Fruit fly (Drosophila melanogaster): Measurements from ENCODE around the gene mri.

Gene mri

DNA sequence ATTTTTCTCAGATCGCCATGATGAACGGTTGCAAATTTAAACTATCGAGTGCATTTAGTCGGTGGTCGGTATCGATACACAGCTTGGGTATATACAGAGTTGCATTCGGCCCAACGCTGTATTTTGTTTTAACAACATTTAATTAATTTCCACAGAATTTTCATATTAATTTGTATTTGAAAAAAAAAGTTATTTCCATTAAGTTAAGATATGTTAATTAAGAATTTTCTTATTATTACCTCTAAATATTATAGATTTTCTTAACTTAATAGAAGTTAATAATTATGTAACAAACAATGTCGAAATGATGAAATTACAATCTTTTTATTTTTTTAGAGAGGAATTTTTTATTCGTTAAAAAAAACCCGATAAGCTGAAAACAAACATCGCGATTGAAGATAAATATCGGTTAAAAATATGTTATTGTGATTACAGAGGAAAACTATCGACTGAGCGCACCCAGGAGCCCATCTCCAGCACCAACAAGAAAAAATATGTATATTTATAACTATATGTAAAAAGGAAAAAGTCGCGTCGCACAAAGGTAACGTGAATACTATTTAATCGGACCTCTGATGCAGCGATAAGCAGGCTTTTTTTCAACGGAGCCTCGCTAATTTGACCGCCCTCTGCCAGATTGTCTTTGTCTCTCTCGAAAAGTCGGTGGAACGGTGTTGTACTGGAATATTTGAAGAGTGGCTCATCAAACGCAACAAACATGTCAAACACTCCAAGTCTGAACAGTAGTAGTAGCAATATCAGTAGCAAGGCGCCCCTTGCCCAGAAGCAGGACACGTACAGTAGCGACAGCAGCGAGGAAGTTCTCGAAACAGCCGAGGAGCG, at the start of gene mri, which contains the start of gene rno (continued):
- TF ChIP-seq CG18619 (GFP tag; optimal IDR thresholded peaks at IDR 0.05) (peak; percentile 44), ssp (GFP tag; IDR thresholded peaks at IDR 0.05) (peak; percentile 53), emc (GFP tag; optimal IDR thresholded peaks at IDR 0.05) (no peak), Dp (GFP tag; optimal IDR thresholded peaks at IDR 0.05) (no peak), Spps (tag; optimal IDR thresholded peaks at IDR 0.05) (peak; percentile 15), CG6813 (GFP tag; optimal IDR thresholded peaks at IDR 0.05) (peak; percentile 14), CG10959 (GFP tag; IDR thresholded peaks at IDR 0.05) (no peak), CG7963 (GFP tag; IDR thresholded peaks at IDR 0.05; ENCODE audit: partially characterized antibody) (peak; percentile 86), zfh1 (GFP tag; IDR thresholded peaks at IDR 0.05) (peak; percentile 71; the same call in 2 of the 3 replicates), Mad (GFP tag; optimal IDR thresholded peaks at IDR 0.05) (peak; percentile 10), CG12299 (tag; optimal IDR thresholded peaks at IDR 0.05) (peak; percentile 68), CG10366 (GFP tag; IDR thresholded peaks at IDR 0.05) (peak; percentile 74), ttk (GFP tag; IDR thresholded peaks at IDR 0.05) (peak; percentile 72), Med (GFP tag) (peak; percentile 77), Ada2b (GFP tag; IDR thresholded peaks at IDR 0.05) (peak; percentile 59; the same call in 1 of the 2 replicates), CoRest (tag; optimal IDR thresholded peaks at IDR 0.05) (peak; percentile 88), CG10147 (GFP tag; optimal IDR thresholded peaks at IDR 0.05) (peak; percentile 53), CG8089 (GFP tag; optimal IDR thresholded peaks at IDR 0.05) (no peak), CG11695 (GFP tag; IDR thresholded peaks at IDR 0.05) (peak; percentile 71), CG4854 (GFP tag; optimal IDR thresholded peaks at IDR 0.05) (no peak), pfk (GFP tag; optimal IDR thresholded peaks at IDR 0.05) (no peak), Pdp1 (GFP tag; optimal IDR thresholded peaks at IDR 0.05) (peak in 1 of 2 experiments; percentile 50), CG3065 (GFP tag; optimal IDR thresholded peaks at IDR 0.05) (no peak), CG10565 (GFP tag; optimal IDR thresholded peaks at IDR 0.05) (no peak), CG12155 (GFP tag; optimal IDR thresholded peaks at IDR 0.05) (peak; percentile 42), CG10543 (GFP tag; optimal IDR thresholded peaks at IDR 0.05) (peak; percentile 85), CG9932 (GFP tag; IDR thresholded peaks at IDR 0.05) (peak; percentile 88), CG7928 (GFP tag; optimal IDR thresholded peaks at IDR 0.05) (no peak), tgo (GFP tag; IDR thresholded peaks at IDR 0.05) (peak; percentile 77), E2f1 (GFP tag; IDR thresholded peaks at IDR 0.05) (peak; percentile 72), CG12744 (GFP tag; optimal IDR thresholded peaks at IDR 0.05) (no peak), zen2 (GFP tag; IDR thresholded peaks at IDR 0.05; ENCODE audit: partially characterized antibody) (peak; percentile 96), CG6689 (GFP tag; IDR thresholded peaks at IDR 0.05) (peak; percentile 88), twi (tag; optimal IDR thresholded peaks at IDR 0.05) (peak; percentile 62), ara (GFP tag; IDR thresholded peaks at IDR 0.05) (peak; percentile 56; the same call in 1 of the 2 replicates), sqz (GFP tag; optimal IDR thresholded peaks at IDR 0.05) (peak; percentile 13), p53 (GFP tag; optimal IDR thresholded peaks at IDR 0.05) (no peak), BtbVII (GFP tag; optimal IDR thresholded peaks at IDR 0.05) (peak; percentile 3), tll (GFP tag; optimal IDR thresholded peaks at IDR 0.05) (no peak), PHDP (tag; optimal IDR thresholded peaks at IDR 0.05) (peak; percentile 67), CG11456 (GFP tag; IDR thresholded peaks at IDR 0.05) (peak; percentile 79), tin (GFP tag; optimal IDR thresholded peaks at IDR 0.05) (peak; percentile 58), Dfd (GFP tag; optimal IDR thresholded peaks at IDR 0.05) (no peak), HLHmδ (GFP tag; optimal IDR thresholded peaks at IDR 0.05) (no peak), bbx (GFP tag; IDR thresholded peaks at IDR 0.05; ENCODE audit: partially characterized antibody) (peak; percentile 95), dan (GFP tag; IDR thresholded peaks at IDR 0.05) (no peak), CG8388 (GFP tag; optimal IDR thresholded peaks at IDR 0.05) (peak; percentile 64), Dll (GFP tag; IDR thresholded peaks at IDR 0.05; ENCODE audit: partially characterized antibody) (peak; percentile 95)

Measured in whole organism, embryonic.